Worm (Caenorhabditis elegans): Measurements from ENCODE around the gene F58G6.3.

The F58G6.3 gene

DNA sequence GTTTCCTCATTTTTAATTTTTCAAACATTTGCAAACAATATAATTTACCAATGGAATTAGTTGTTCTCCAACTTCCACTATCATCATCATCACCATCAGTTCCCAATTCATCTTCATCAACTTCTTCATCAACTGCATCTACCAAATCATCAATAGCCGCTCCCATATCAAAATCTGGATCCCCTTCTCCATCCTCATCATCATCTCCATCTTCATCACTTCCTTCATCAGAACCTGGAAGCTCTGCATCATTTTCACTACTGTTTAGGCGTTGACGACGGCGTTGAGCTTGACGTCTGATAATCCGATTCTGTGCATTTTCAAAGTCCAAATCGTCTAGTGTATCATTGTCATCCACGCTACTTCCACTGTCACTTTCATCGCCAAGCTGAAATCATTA lies 44.5 kb downstream of the F58G6.3 start:
- no peak for TF ChIP-seq mep-1 (tag; optimal IDR thresholded peaks at IDR 0.05)
- no peak for TF ChIP-seq fkh-4 (tag; optimal IDR thresholded peaks at IDR 0.05; ENCODE audit: borderline replicate concordance)

DNA sequence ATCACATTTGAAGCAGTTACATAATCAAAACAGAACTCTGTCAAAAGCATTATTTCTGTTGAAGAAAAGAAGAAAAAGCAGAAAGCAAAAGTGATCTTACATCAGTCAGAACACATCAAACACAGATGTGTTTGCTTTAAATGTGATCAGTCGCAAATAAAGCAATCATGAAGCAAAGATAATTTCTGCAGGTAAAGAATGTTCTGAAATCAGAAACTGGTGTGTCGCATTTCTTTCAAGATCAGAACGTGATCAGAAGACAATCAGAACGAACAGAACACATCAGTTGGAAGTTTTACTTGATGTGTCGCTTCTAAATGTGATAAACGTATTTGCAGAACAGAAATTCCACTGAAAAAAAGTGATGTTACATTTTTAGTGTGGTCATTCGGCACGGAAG lies 45.7 kb downstream of the F58G6.3 start:
- TF ChIP-seq aha-1 (tag; optimal IDR thresholded peaks at IDR 0.05): no peak

Data from whole organism, L1 larva.